Worm (Caenorhabditis elegans): ENCODE measurements around the gene npr-33.
A peak's percentile ranks its signal among the peaks of the same experiment; 100 is the strongest.

npr-33 gene

ce11 chrX:15951194-15951593, 40.8 kb downstream of the npr-33 start, which contains the start of gene col-186:
TSS of gene col-186 (plus strand) at chrX:15951494.
- TF ChIP-seq R02D3.7 (tag; optimal IDR thresholded peaks at IDR 0.05) (no peak), nhr-43 (tag; optimal IDR thresholded peaks at IDR 0.05; ENCODE audit: poor library complexity, severe bottlenecking) (no peak), nhr-237 (tag; optimal IDR thresholded peaks at IDR 0.05) (no peak), lin-15B (tag; optimal IDR thresholded peaks at IDR 0.05) (no peak), unc-62 (GFP tag; optimal IDR thresholded peaks at IDR 0.05) (no peak), ceh-82 (tag; optimal IDR thresholded peaks at IDR 0.05) (no peak), elt-1 (tag; optimal IDR thresholded peaks at IDR 0.05) (no peak), daf-12 (tag; optimal IDR thresholded peaks at IDR 0.05) (no peak), ztf-11 (tag; optimal IDR thresholded peaks at IDR 0.05) (no peak)

ce11 chrX:15953086-15953485, 42.7 kb downstream of the npr-33 start:
- no peak for TF ChIP-seq ZK546.5 (tag; optimal IDR thresholded peaks at IDR 0.05)
- TF ChIP-seq mml-1 (tag; optimal IDR thresholded peaks at IDR 0.05): no peak
- TF ChIP-seq unc-39 (tag; optimal IDR thresholded peaks at IDR 0.05): no peak
- TF ChIP-seq sea-2 (GFP tag; optimal IDR thresholded peaks at IDR 0.05): no peak
- no peak for TF ChIP-seq nhr-12 (tag; optimal IDR thresholded peaks at IDR 0.05)
- no peak for TF ChIP-seq snpc-4 (tag; optimal IDR thresholded peaks at IDR 0.05)
- no peak for TF ChIP-seq nhr-25 (tag; optimal IDR thresholded peaks at IDR 0.05)
- TF ChIP-seq pqm-1 (tag; optimal IDR thresholded peaks at IDR 0.05): no peak
- TF ChIP-seq ztf-11 (tag; optimal IDR thresholded peaks at IDR 0.05): no peak

DNA sequence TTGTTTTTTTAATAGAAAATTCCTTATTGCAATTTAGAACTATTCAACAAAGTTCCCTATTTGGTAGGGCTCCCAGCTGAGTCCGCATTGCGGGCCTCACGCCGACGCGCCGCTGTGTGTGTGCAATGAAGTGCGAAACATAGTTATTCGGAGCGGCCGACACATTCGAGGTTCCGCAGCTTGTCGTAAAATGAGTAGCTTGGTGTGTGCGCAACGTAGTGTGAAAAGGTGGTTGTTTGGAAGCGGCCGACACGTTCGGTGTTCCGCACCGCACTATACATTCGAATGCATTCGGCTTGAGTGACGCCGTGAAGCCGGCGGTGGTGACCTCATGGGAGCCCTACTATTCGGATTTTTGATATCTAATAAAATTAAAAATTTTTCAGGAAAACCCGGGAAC, 43.2 kb downstream of the npr-33 start:
- TF ChIP-seq elt-1 (tag; optimal IDR thresholded peaks at IDR 0.05) (no peak), snpc-4 (tag; optimal IDR thresholded peaks at IDR 0.05) (peak; percentile 8), fkh-2 (tag; optimal IDR thresholded peaks at IDR 0.05) (no peak), mml-1 (tag; optimal IDR thresholded peaks at IDR 0.05) (no peak)

DNA sequence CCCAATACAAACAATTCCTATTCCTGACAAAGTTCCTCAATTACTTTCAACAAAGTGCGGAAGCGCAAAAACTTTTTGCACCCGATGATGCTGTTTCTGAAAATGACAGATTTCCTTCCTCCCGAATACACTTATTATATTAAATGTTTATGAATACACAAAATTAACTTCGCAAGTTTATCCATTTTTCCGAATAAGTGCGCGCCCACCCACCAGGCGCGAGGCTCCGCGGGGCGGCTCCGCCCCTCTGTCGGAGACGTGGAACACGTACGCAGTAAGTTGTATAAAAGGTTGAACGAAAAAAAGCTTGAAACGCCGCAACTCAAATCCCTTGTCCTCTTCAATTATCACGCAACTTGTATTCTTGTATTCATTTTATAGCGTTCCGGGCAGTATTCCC, 48.3 kb downstream of the npr-33 start, which contains the start of gene C09G1.5:
Gene C09G1.5 (plus strand): TSS at position 301 of the 400 bp plus-strand sequence.
- TF ChIP-seq fos-1 (tag; optimal IDR thresholded peaks at IDR 0.05): no peak
- TF ChIP-seq unc-39 (tag; optimal IDR thresholded peaks at IDR 0.05): no peak
- TF ChIP-seq pha-4 (tag; optimal IDR thresholded peaks at IDR 0.05): no peak
- no peak for TF ChIP-seq nhr-28 (tag; optimal IDR thresholded peaks at IDR 0.05)
- TF ChIP-seq ceh-9 (tag; optimal IDR thresholded peaks at IDR 0.05): no peak
- no peak for TF ChIP-seq nhr-77 (tag; optimal IDR thresholded peaks at IDR 0.05)
- no peak for TF ChIP-seq jun-1 (tag; optimal IDR thresholded peaks at IDR 0.05)
- no peak for TF ChIP-seq nhr-12 (tag; optimal IDR thresholded peaks at IDR 0.05)
- no peak for TF ChIP-seq nhr-11 (tag; optimal IDR thresholded peaks at IDR 0.05)
- TF ChIP-seq fkh-10 (GFP tag; optimal IDR thresholded peaks at IDR 0.05): no peak
- TF ChIP-seq ztf-4 (tag; optimal IDR thresholded peaks at IDR 0.05): no peak
- no peak for TF ChIP-seq elt-3 (tag; optimal IDR thresholded peaks at IDR 0.05)
- no peak for TF ChIP-seq egl-5 (tag; optimal IDR thresholded peaks at IDR 0.05)
